Fruit fly (Drosophila melanogaster) whole organism, embryonic: ENCODE data around the gene CG6867.

ENCODE experiments used
- Atf3 ChIP-seq: fragments of 200-800 bp; sonication (Bioruptor generic); optimal IDR thresholded peaks from 3 replicates; lab custom pipeline; 2016; ENCODE audit warnings: missing biosample characterization, missing genetic modification characterization
- B-H1 ChIP-seq: fragments of 200-800 bp; sonication (Bioruptor generic); IDR thresholded peaks from 3 replicates; pipeline ENCODE4 v1.3.6; 2022; ENCODE audit warnings: missing biosample characterization, missing genetic modification characterization
- Blimp-1 ChIP-seq: fragments of 200-800 bp; sonication (Bioruptor generic); optimal IDR thresholded peaks from 3 replicates; lab custom pipeline; 2018; ENCODE audit warnings: missing biosample characterization, missing genetic modification characterization, mild to moderate bottlenecking, moderate library complexity, missing genetic modification reagents
- BtbVII ChIP-seq: fragments of 200-800 bp; sonication (Bioruptor generic); optimal IDR thresholded peaks from 3 replicates; lab custom pipeline; 2017; ENCODE audit warnings: missing biosample characterization, mild to moderate bottlenecking, missing genetic modification characterization
- CG10979 ChIP-seq: fragments of 200-800 bp; sonication (Bioruptor generic); optimal IDR thresholded peaks from 2 replicates; lab custom pipeline; 2018; ENCODE audit warnings: missing biosample characterization, mild to moderate bottlenecking, missing genetic modification characterization, moderate library complexity
- CG12744 ChIP-seq: fragments of 200-800 bp; sonication (Bioruptor generic); optimal IDR thresholded peaks from 2 replicates; lab custom pipeline; 2016; ENCODE audit warnings: missing biosample characterization, missing genetic modification characterization
- CG13894 ChIP-seq: fragments of 200-800 bp; sonication (Bioruptor generic); optimal IDR thresholded peaks from 3 replicates; lab custom pipeline; 2018; ENCODE audit warnings: missing biosample characterization, mild to moderate bottlenecking, missing genetic modification characterization, moderate library complexity
- CG17612 ChIP-seq: fragments of 200-800 bp; sonication (Bioruptor generic); IDR thresholded peaks from 2 replicates; pipeline ENCODE4 v1.3.6; 2022; ENCODE audit warnings: missing biosample characterization, missing genetic modification characterization
- CG17829 ChIP-seq: fragments of 200-800 bp; optimal IDR thresholded peaks from 2 replicates; lab custom pipeline; 2019; ENCODE audit warnings: missing biosample characterization, mild to moderate bottlenecking, missing genetic modification characterization, moderate library complexity
- CG2199 ChIP-seq: fragments of 200-800 bp; sonication (Bioruptor generic); IDR thresholded peaks from 3 replicates; pipeline ENCODE4 v1.3.6; 2022; ENCODE audit warnings: missing biosample characterization, missing genetic modification characterization
- CG3163 ChIP-seq: fragments of 200-800 bp; sonication (Bioruptor generic); optimal IDR thresholded peaks from 3 replicates; lab custom pipeline; 2016; ENCODE audit warnings: missing biosample characterization, missing genetic modification characterization
- CG4404 ChIP-seq: fragments of 200-800 bp; sonication (Bioruptor generic); IDR thresholded peaks from 2 replicates; pipeline ENCODE4 v1.3.6; 2022; ENCODE audit warnings: missing biosample characterization, missing genetic modification characterization
- CG6791 ChIP-seq: fragments of 200-800 bp; sonication (Bioruptor generic); IDR thresholded peaks from 3 replicates; pipeline ENCODE4 v1.3.6; 2022; ENCODE audit warnings: missing biosample characterization, missing genetic modification characterization; ENCODE audit not compliant: partially characterized antibody
- CG7556 ChIP-seq: fragments of 200-800 bp; sonication (Bioruptor generic); optimal IDR thresholded peaks from 2 replicates; lab custom pipeline; 2017; ENCODE audit warnings: missing biosample characterization, mild to moderate bottlenecking, missing genetic modification characterization
- CG7928 ChIP-seq: fragments of 200-800 bp; sonication (Bioruptor generic); optimal IDR thresholded peaks from 2 replicates; lab custom pipeline; 2017; ENCODE audit warnings: missing biosample characterization, mild to moderate bottlenecking, missing genetic modification characterization
- D19A ChIP-seq: fragments of 200-800 bp; optimal IDR thresholded peaks from 3 replicates; lab custom pipeline; 2019; ENCODE audit warnings: missing biosample characterization, mild to moderate bottlenecking, missing genetic modification characterization, moderate library complexity
- D19B ChIP-seq: fragments of 200-800 bp; sonication (Bioruptor generic); optimal IDR thresholded peaks from 2 replicates; lab custom pipeline; 2017; ENCODE audit warnings: missing biosample characterization, mild to moderate bottlenecking, missing genetic modification characterization
- Dll ChIP-seq: fragments of 200-800 bp; sonication (Bioruptor generic); IDR thresholded peaks from 4 replicates; pipeline ENCODE4 v1.3.6; 2022; ENCODE audit warnings: missing biosample characterization, missing genetic modification characterization; ENCODE audit not compliant: partially characterized antibody
- E2f2 ChIP-seq: fragments of 200-800 bp; sonication (Bioruptor generic); IDR thresholded peaks from 2 replicates; pipeline ENCODE4 v1.3.6; 2022; ENCODE audit warnings: missing biosample characterization, missing genetic modification characterization
- ERR ChIP-seq: fragments of 200-800 bp; sonication (Bioruptor generic); optimal IDR thresholded peaks from 2 replicates; lab custom pipeline; 2016; ENCODE audit warnings: missing biosample characterization, missing genetic modification characterization
- Elba2 ChIP-seq: fragments of 200-800 bp; sonication (Bioruptor generic); optimal IDR thresholded peaks from 3 replicates; lab custom pipeline; 2016; ENCODE audit warnings: missing biosample characterization, missing genetic modification characterization
- Ets97D ChIP-seq: fragments of 200-800 bp; sonication (Bioruptor generic); optimal IDR thresholded peaks from 3 replicates; lab custom pipeline; 2016; ENCODE audit warnings: missing biosample characterization, missing genetic modification characterization
- Fer2 ChIP-seq: fragments of 200-800 bp; sonication (Bioruptor generic); optimal IDR thresholded peaks from 2 replicates; lab custom pipeline; 2018; ENCODE audit warnings: missing biosample characterization, mild to moderate bottlenecking, missing genetic modification characterization, moderate library complexity
- Hsf ChIP-seq: fragments of 200-800 bp; sonication (Bioruptor generic); optimal IDR thresholded peaks from 3 replicates; lab custom pipeline; 2016; ENCODE audit warnings: missing biosample characterization, missing genetic modification characterization
- Lim3 ChIP-seq: fragments of 200-800 bp; sonication (Bioruptor generic); IDR thresholded peaks from 2 replicates; pipeline ENCODE4 v1.3.6; 2022; ENCODE audit warnings: missing biosample characterization, missing genetic modification characterization
- Mes4 ChIP-seq: fragments of 200-800 bp; sonication (Bioruptor generic); optimal IDR thresholded peaks from 2 replicates; lab custom pipeline; 2016; ENCODE audit warnings: missing biosample characterization, missing genetic modification characterization
- Optix ChIP-seq: fragments of 200-800 bp; sonication (Bioruptor generic); IDR thresholded peaks from 3 replicates; pipeline ENCODE4 v1.3.6; 2022; ENCODE audit warnings: missing biosample characterization, missing genetic modification characterization
- Rfx ChIP-seq: fragments of 200-800 bp; sonication (Bioruptor generic); IDR thresholded peaks from 2 replicates; pipeline ENCODE4 v1.3.6; 2022; ENCODE audit warnings: missing biosample characterization, missing genetic modification characterization
- Trl ChIP-seq, 3 experiments: fragments of >200 bp in 2 of 3; fragments of 200-800 bp in 1 of 3; sonication (Bioruptor generic) in 1 of 3; optimal IDR thresholded peaks; 2 replicates in 1 of 3; 3 replicates in 2 of 3; lab custom pipeline; 2016 to 2017; ENCODE audit warnings: missing biosample characterization in 1 of 3, missing genetic modification characterization in 1 of 3
- YL-1 ChIP-seq: fragments of 200-800 bp; sonication (Bioruptor generic); optimal IDR thresholded peaks from 3 replicates; lab custom pipeline; 2017; ENCODE audit warnings: missing biosample characterization, mild to moderate bottlenecking, missing genetic modification characterization
- amos ChIP-seq: fragments of 200-800 bp; sonication (Bioruptor generic); IDR thresholded peaks from 2 replicates; pipeline ENCODE4 v1.3.6; 2022; ENCODE audit warnings: missing biosample characterization, missing genetic modification characterization; ENCODE audit not compliant: partially characterized antibody
- bowl ChIP-seq: fragments of 200-800 bp; sonication (Bioruptor generic); IDR thresholded peaks from 2 replicates; pipeline ENCODE4 v1.3.6; 2022; ENCODE audit warnings: missing biosample characterization, missing genetic modification characterization
- br ChIP-seq: fragments of >200 bp; optimal IDR thresholded peaks from 2 replicates; lab custom pipeline; 2017
- btn ChIP-seq: fragments of 200-800 bp; sonication (Bioruptor generic); optimal IDR thresholded peaks from 2 replicates; lab custom pipeline; 2016; ENCODE audit warnings: missing biosample characterization, missing genetic modification characterization
- croc ChIP-seq: fragments of 200-800 bp; sonication (Bioruptor generic); conservative IDR thresholded peaks from 3 replicates; pipeline ENCODE4 v1.3.6; 2022; ENCODE audit warnings: missing biosample characterization, missing genetic modification characterization
- cwo ChIP-seq: fragments of 200-800 bp; sonication (Bioruptor generic); optimal IDR thresholded peaks from 3 replicates; lab custom pipeline; 2017; ENCODE audit warnings: missing biosample characterization, missing genetic modification characterization, mild to moderate bottlenecking, moderate library complexity, missing genetic modification reagents
- dati ChIP-seq: fragments of 200-800 bp; sonication (Bioruptor generic); IDR thresholded peaks from 2 replicates; pipeline ENCODE4 v1.3.6; 2022; ENCODE audit warnings: missing biosample characterization, missing genetic modification characterization
- dimm ChIP-seq: fragments of 200-800 bp; sonication (Bioruptor generic); IDR thresholded peaks from 2 replicates; pipeline ENCODE4 v1.3.6; 2022; ENCODE audit warnings: missing biosample characterization, missing genetic modification characterization
- eve ChIP-seq, 2 experiments: fragments of >200 bp; optimal IDR thresholded peaks; 2 replicates each; lab custom pipeline; 2017; ENCODE audit warnings: missing biosample characterization in 2 of 2, missing genetic modification characterization in 2 of 2
- fd3F ChIP-seq: fragments of 200-800 bp; sonication (Bioruptor generic); optimal IDR thresholded peaks from 2 replicates; lab custom pipeline; 2018; ENCODE audit warnings: missing biosample characterization, mild to moderate bottlenecking, missing genetic modification characterization, moderate library complexity
- fru ChIP-seq: fragments of >200 bp; optimal IDR thresholded peaks from 2 replicates; lab custom pipeline; 2017
- grn ChIP-seq: fragments of 200-800 bp; sonication (Bioruptor generic); optimal IDR thresholded peaks from 3 replicates; lab custom pipeline; 2017; ENCODE audit warnings: missing biosample characterization, missing genetic modification characterization
- gsb-n ChIP-seq: fragments of 200-800 bp; sonication (Bioruptor generic); optimal IDR thresholded peaks from 3 replicates; lab custom pipeline; 2018; ENCODE audit warnings: missing biosample characterization, mild to moderate bottlenecking, missing genetic modification characterization
- kay ChIP-seq: fragments of 200-800 bp; sonication (Bioruptor generic); optimal IDR thresholded peaks from 2 replicates; lab custom pipeline; 2016; ENCODE audit warnings: missing biosample characterization, missing genetic modification characterization
- nmo ChIP-seq: fragments of 200-800 bp; sonication (Bioruptor generic); optimal IDR thresholded peaks from 2 replicates; lab custom pipeline; 2018; ENCODE audit warnings: missing biosample characterization, mild to moderate bottlenecking, missing genetic modification characterization, moderate library complexity
- nom ChIP-seq: fragments of 200-800 bp; sonication (Bioruptor generic); optimal IDR thresholded peaks from 2 replicates; lab custom pipeline; 2017; ENCODE audit warnings: missing biosample characterization, missing genetic modification characterization, mild to moderate bottlenecking, moderate library complexity, missing genetic modification reagents
- pfk ChIP-seq: fragments of 200-800 bp; sonication (Bioruptor generic); optimal IDR thresholded peaks from 2 replicates; lab custom pipeline; 2018; ENCODE audit warnings: missing biosample characterization, mild to moderate bottlenecking, missing genetic modification characterization, moderate library complexity
- pita ChIP-seq: fragments of 200-800 bp; sonication (Bioruptor generic); optimal IDR thresholded peaks from 2 replicates; lab custom pipeline; 2017; ENCODE audit warnings: missing biosample characterization, mild to moderate bottlenecking, missing genetic modification characterization
- sd ChIP-seq: fragments of 200-800 bp; sonication (Bioruptor generic); optimal IDR thresholded peaks from 3 replicates; lab custom pipeline; 2018; ENCODE audit warnings: missing biosample characterization, mild to moderate bottlenecking, missing genetic modification characterization, moderate library complexity
- sima ChIP-seq: fragments of 200-800 bp; sonication (Bioruptor generic); optimal IDR thresholded peaks from 2 replicates; lab custom pipeline; 2016; ENCODE audit warnings: missing biosample characterization, missing genetic modification characterization
- slou ChIP-seq: fragments of 200-800 bp; sonication (Bioruptor generic); optimal IDR thresholded peaks from 3 replicates; lab custom pipeline; 2016; ENCODE audit warnings: missing biosample characterization, missing genetic modification characterization
- sug ChIP-seq: fragments of 200-800 bp; optimal IDR thresholded peaks from 2 replicates; lab custom pipeline; 2019; ENCODE audit warnings: missing biosample characterization, mild to moderate bottlenecking, missing genetic modification characterization, moderate library complexity

The CG6867 gene

dm6 chrX:18023615-18024163, at the start of gene CG6867 (continued):
- no peak for TF ChIP-seq CG7928 (GFP tag; lab: Kevin White, UChicago)
- TF ChIP-seq btn (GFP tag; lab: Kevin White, UChicago): no peak
- TF ChIP-seq dati (GFP tag; lab: Robert Waterston, UW): no peak
- peak; percentile 61 to 73 for TF ChIP-seq Trl (optimal IDR thresholded peaks at IDR 0.05; lab: Kevin White, UChicago)
- peak; percentile 3 for TF ChIP-seq Trl (GFP tag; optimal IDR thresholded peaks at IDR 0.05; lab: Kevin White, UChicago)
- no peak for TF ChIP-seq pita (GFP tag; lab: Kevin White, UChicago)
- TF ChIP-seq Atf3 (GFP tag; lab: Kevin White, UChicago): no peak
- no peak for TF ChIP-seq Hsf (GFP tag; lab: Kevin White, UChicago)
- TF ChIP-seq Rfx (GFP tag; lab: Robert Waterston, UW): no peak
- no peak for TF ChIP-seq fd3F (GFP tag; lab: Kevin White, UChicago)
- no peak for TF ChIP-seq Dll (GFP tag; lab: Robert Waterston, UW)
- TF ChIP-seq Fer2: no peak
- no peak for TF ChIP-seq bowl
- no peak for TF ChIP-seq CG6791 (GFP tag; lab: Robert Waterston, UW)
- peak; percentile 31 for TF ChIP-seq Blimp-1 (GFP tag; lab: Kevin White, UChicago)
- no peak for TF ChIP-seq CG3163 (GFP tag; lab: Kevin White, UChicago)
- TF ChIP-seq CG10979 (tag; lab: Kevin White, UChicago): no peak
- TF ChIP-seq nmo: no peak
- no peak for TF ChIP-seq kay
- TF ChIP-seq ERR (GFP tag; lab: Kevin White, UChicago): no peak
- no peak for TF ChIP-seq YL-1 (GFP tag; lab: Kevin White, UChicago)
- no peak for TF ChIP-seq grn (GFP tag; lab: Kevin White, UChicago)
- no peak for TF ChIP-seq gsb-n (tag; lab: Kevin White, UChicago)
- no peak for TF ChIP-seq croc (GFP tag; lab: Robert Waterston, UW)
- TF ChIP-seq CG7556 (GFP tag; lab: Kevin White, UChicago): no peak
- TF ChIP-seq CG13894 (tag; lab: Kevin White, UChicago): peak; percentile 57
- TF ChIP-seq E2f2 (GFP tag; lab: Robert Waterston, UW): no peak
- no peak for TF ChIP-seq Mes4
- TF ChIP-seq D19B (GFP tag; lab: Kevin White, UChicago): no peak
- no peak for TF ChIP-seq CG17612 (GFP tag; lab: Robert Waterston, UW)
- no peak for TF ChIP-seq CG12744 (GFP tag; lab: Kevin White, UChicago)
- no peak for TF ChIP-seq dimm (GFP tag; lab: Robert Waterston, UW)
- no peak for TF ChIP-seq CG4404 (GFP tag; lab: Robert Waterston, UW)
- TF ChIP-seq sug (tag; lab: Kevin White, UChicago): no peak
- TF ChIP-seq eve (GFP tag; optimal IDR thresholded peaks at IDR 0.05; lab: Kevin White, UChicago): no peak
- TF ChIP-seq CG17829 (tag; lab: Kevin White, UChicago): no peak
- TF ChIP-seq Lim3: no peak
- TF ChIP-seq nom (GFP tag; lab: Kevin White, UChicago): no peak
- TF ChIP-seq sd (tag; lab: Kevin White, UChicago): peak; percentile 12
- no peak for TF ChIP-seq pfk
- no peak for TF ChIP-seq Ets97D (GFP tag; lab: Kevin White, UChicago)
- no peak for TF ChIP-seq D19A (tag; lab: Kevin White, UChicago)
- TF ChIP-seq cwo (GFP tag; lab: Kevin White, UChicago): no peak
- TF ChIP-seq BtbVII: no peak
- TF ChIP-seq br (lab: Kevin White, UChicago): no peak
- TF ChIP-seq fru (lab: Kevin White, UChicago): no peak
- no peak for TF ChIP-seq Elba2 (GFP tag; lab: Kevin White, UChicago)
- TF ChIP-seq Optix (GFP tag; lab: Robert Waterston, UW): no peak
- TF ChIP-seq CG2199 (GFP tag; lab: Robert Waterston, UW): peak; percentile 75; the same call in 1 of the 3 replicates
- TF ChIP-seq amos: no peak; the same call in 1 of the 2 replicates
- no peak for TF ChIP-seq B-H1 (GFP tag; lab: Robert Waterston, UW)
- no peak for TF ChIP-seq slou (GFP tag; lab: Kevin White, UChicago)
- TF ChIP-seq sima: no peak
